Fruit fly (Drosophila melanogaster) whole organism, embryonic: ENCODE measurements around the gene CG4438.

Source experiments
- CG16815 ChIP-seq: fragments of 200-800 bp; sonication (Bioruptor generic); optimal IDR thresholded peaks from 3 replicates; lab custom pipeline; 2017; ENCODE audit warnings: missing biosample characterization, mild to moderate bottlenecking, missing genetic modification characterization
- CG4854 ChIP-seq: fragments of 200-800 bp; sonication (Bioruptor generic); optimal IDR thresholded peaks from 2 replicates; lab custom pipeline; 2016; ENCODE audit warnings: missing biosample characterization, missing genetic modification characterization, inconsistent platforms
- CTCF ChIP-seq: fragments of 200-800 bp; sonication (Bioruptor generic); optimal IDR thresholded peaks from 2 replicates; lab custom pipeline; 2017; ENCODE audit warnings: missing biosample characterization, mild to moderate bottlenecking, missing genetic modification characterization, moderate library complexity
- Dref ChIP-seq: fragments of 200-800 bp; sonication (Bioruptor generic); IDR thresholded peaks from 2 replicates; pipeline ENCODE4 v1.3.6; 2022; ENCODE audit warnings: missing biosample characterization, missing genetic modification characterization
- E2f1 ChIP-seq: fragments of 200-800 bp; sonication (Bioruptor generic); IDR thresholded peaks from 2 replicates; pipeline ENCODE4 v1.3.6; 2022; ENCODE audit warnings: missing biosample characterization, missing genetic modification characterization
- Hey ChIP-seq: fragments of 200-800 bp; sonication (Bioruptor generic); optimal IDR thresholded peaks from 3 replicates; lab custom pipeline; 2018; ENCODE audit warnings: missing biosample characterization, mild to moderate bottlenecking, missing genetic modification characterization
- Myb ChIP-seq: fragments of 200-800 bp; sonication (Bioruptor generic); optimal IDR thresholded peaks from 2 replicates; lab custom pipeline; 2016; ENCODE audit warnings: missing biosample characterization, missing genetic modification characterization
- crc ChIP-seq: fragments of 200-800 bp; sonication (Bioruptor generic); optimal IDR thresholded peaks from 2 replicates; lab custom pipeline; 2016; ENCODE audit warnings: missing biosample characterization, missing genetic modification characterization
- fru ChIP-seq: fragments of >200 bp; optimal IDR thresholded peaks from 2 replicates; lab custom pipeline; 2017
- sna ChIP-seq: fragments of 200-800 bp; sonication (Bioruptor generic); IDR thresholded peaks from 2 replicates; pipeline ENCODE4 v1.3.6; 2022; ENCODE audit warnings: missing biosample characterization, missing genetic modification characterization; ENCODE audit not compliant: partially characterized antibody

The CG4438 gene

dm6 chr2L:9349246-9349645 is 48.5 kb downstream of the CG4438 start, which contains the start of gene CG43350:
CG43350 (plus strand) TSS chr2L:9349546.
- TF ChIP-seq E2f1 (GFP tag; lab: Robert Waterston, UW) = no peak
- TF ChIP-seq Dref (GFP tag; lab: Robert Waterston, UW) = no peak
- no peak for TF ChIP-seq fru
- TF ChIP-seq CTCF = no peak
- TF ChIP-seq CG16815 (GFP tag; lab: Kevin White, UChicago) = no peak
- no peak for TF ChIP-seq Hey (tag; lab: Kevin White, UChicago)
- TF ChIP-seq Myb (GFP tag; lab: Kevin White, UChicago) = no peak
- no peak for TF ChIP-seq CG4854 (GFP tag; lab: Kevin White, UChicago)
- TF ChIP-seq sna (GFP tag; lab: Robert Waterston, UW) = no peak
- no peak for TF ChIP-seq crc (GFP tag; lab: Kevin White, UChicago)
